Worm (Caenorhabditis elegans) whole organism, L4/young adult: ENCODE results near the gene Y42A5A.1.

Experiments
- W03F9.2 ChIP-seq: fragments of 150-350 bp; optimal IDR thresholded peaks from 2 replicates; lab custom pipeline; 2014; ENCODE audit warnings: missing biosample characterization, missing genetic modification characterization
- him-1 ChIP-seq: sonication (generic microtip); optimal IDR thresholded peaks from 2 replicates; lab custom pipeline; 2016; ENCODE audit warnings: missing genotype, missing genetic modification reagents, missing genetic modification characterization, missing compliant biosample characterization

- no peak for TF ChIP-seq W03F9.2 (tag; lab: Kevin White, UChicago)
- TF ChIP-seq him-1 (tag; lab: Kevin White, UChicago), result no peak
Observed at ce11 chrV:11060239-11060984, 27.3 kb upstream of the Y42A5A.1 start, which contains the start of gene T04C12.11.
